Fruit fly (Drosophila melanogaster): ENCODE measurements around the gene CG4592.
A peak's percentile ranks its signal among the peaks of the same experiment; 100 is the strongest.

CG4592 gene

dm6 chr2L:9943521-9943920 is 22.1 kb downstream of the CG4592 start (continued):
- no peak for TF ChIP-seq cato (GFP tag; optimal IDR thresholded peaks at IDR 0.05; ENCODE audit: borderline replicate concordance)
- 0 out of 3 replicates have a peak, but pooled peaks have one; percentile 14 for TF ChIP-seq CG11093 (GFP tag; IDR thresholded peaks at IDR 0.05)
- TF ChIP-seq CG34376 (GFP tag; optimal IDR thresholded peaks at IDR 0.05), result peak; percentile 84
- no peak for TF ChIP-seq disco-r (GFP tag; optimal IDR thresholded peaks at IDR 0.05)
- no peak for TF ChIP-seq CG4854 (GFP tag; optimal IDR thresholded peaks at IDR 0.05)
- TF ChIP-seq ftz-f1 (GFP tag; optimal IDR thresholded peaks at IDR 0.05), result peak; percentile 39
- no peak for TF ChIP-seq CG2129 (GFP tag; IDR thresholded peaks at IDR 0.05; ENCODE audit: partially characterized antibody)
- no peak for TF ChIP-seq CG7271 (tag; optimal IDR thresholded peaks at IDR 0.05)
- TF ChIP-seq trem (tag; optimal IDR thresholded peaks at IDR 0.05), result no peak
- TF ChIP-seq bcd (GFP tag; optimal IDR thresholded peaks at IDR 0.05), result no peak
- no peak for TF ChIP-seq crc (GFP tag; optimal IDR thresholded peaks at IDR 0.05)
- TF ChIP-seq CG16779 (GFP tag; IDR thresholded peaks at IDR 0.05), result no peak
- TF ChIP-seq CG2889 (GFP tag; IDR thresholded peaks at IDR 0.05), result no peak
- no peak for TF ChIP-seq CG15011 (GFP tag; optimal IDR thresholded peaks at IDR 0.05)
- no peak for TF ChIP-seq sqz (GFP tag; optimal IDR thresholded peaks at IDR 0.05)
- TF ChIP-seq CG30020 (tag; optimal IDR thresholded peaks at IDR 0.05), result no peak
- no peak for TF ChIP-seq CG6689 (GFP tag; IDR thresholded peaks at IDR 0.05)
- TF ChIP-seq CG13424 (tag; optimal IDR thresholded peaks at IDR 0.05), result no peak
- TF ChIP-seq danr (GFP tag; IDR thresholded peaks at IDR 0.05), result no peak
- TF ChIP-seq HLH4C (GFP tag; IDR thresholded peaks at IDR 0.05; ENCODE audit: partially characterized antibody), result no peak
- TF ChIP-seq Dll (GFP tag; IDR thresholded peaks at IDR 0.05; ENCODE audit: partially characterized antibody), result no peak
- TF ChIP-seq Bgb (GFP tag; IDR thresholded peaks at IDR 0.05; ENCODE audit: partially characterized antibody), result no peak
- TF ChIP-seq E2f1 (GFP tag; IDR thresholded peaks at IDR 0.05), result no peak
- no peak for TF ChIP-seq fru (optimal IDR thresholded peaks at IDR 0.05)
- no peak for TF ChIP-seq Nf-YC (tag; optimal IDR thresholded peaks at IDR 0.05)
- TF ChIP-seq bab2 (GFP tag; optimal IDR thresholded peaks at IDR 0.05), result no peak
- no peak for TF ChIP-seq dpn (GFP tag; optimal IDR thresholded peaks at IDR 0.05)
- no peak for TF ChIP-seq usp (GFP tag; optimal IDR thresholded peaks at IDR 0.05)
- no peak for TF ChIP-seq Dfd (GFP tag; optimal IDR thresholded peaks at IDR 0.05)
- no peak for TF ChIP-seq CG4328 (GFP tag; optimal IDR thresholded peaks at IDR 0.05)
- peak; percentile 15 for TF ChIP-seq grau (tag; optimal IDR thresholded peaks at IDR 0.05)
- TF ChIP-seq Sry-δ (GFP tag; optimal IDR thresholded peaks at IDR 0.05), result no peak
- no peak for TF ChIP-seq fd96Cb (tag; optimal IDR thresholded peaks at IDR 0.05)
- no peak for TF ChIP-seq CG13624 (GFP tag; optimal IDR thresholded peaks at IDR 0.05)
- TF ChIP-seq CG1647 (GFP tag; optimal IDR thresholded peaks at IDR 0.05), result no peak
- no peak for TF ChIP-seq so (GFP tag; IDR thresholded peaks at IDR 0.05)
- TF ChIP-seq Hand (GFP tag; optimal IDR thresholded peaks at IDR 0.05), result no peak
- peak; percentile 75 for TF ChIP-seq sug (tag; optimal IDR thresholded peaks at IDR 0.05)
- peak; percentile 15 for TF ChIP-seq CG15514 (GFP tag; optimal IDR thresholded peaks at IDR 0.05)
- TF ChIP-seq Poxn (GFP tag; IDR thresholded peaks at IDR 0.05), result no peak
- TF ChIP-seq Hr78 (GFP tag; optimal IDR thresholded peaks at IDR 0.05), result no peak
- TF ChIP-seq lov (optimal IDR thresholded peaks at IDR 0.05), result no peak
- no peak for TF ChIP-seq lov (GFP tag; IDR thresholded peaks at IDR 0.05)
- no peak for TF ChIP-seq CG16863 (GFP tag; optimal IDR thresholded peaks at IDR 0.05)
- TF ChIP-seq CG14014 (GFP tag; IDR thresholded peaks at IDR 0.05), result no peak
- TF ChIP-seq CG17359 (tag; optimal IDR thresholded peaks at IDR 0.05), result no peak
- no peak for TF ChIP-seq Vsx1 (GFP tag; optimal IDR thresholded peaks at IDR 0.05)
- peak; percentile 65 for TF ChIP-seq caup (GFP tag; optimal IDR thresholded peaks at IDR 0.05; ENCODE audit: severe bottlenecking)
- TF ChIP-seq CG4820 (GFP tag; optimal IDR thresholded peaks at IDR 0.05), result no peak
- no peak for TF ChIP-seq CG7357 (GFP tag; IDR thresholded peaks at IDR 0.05)
- TF ChIP-seq luna (GFP tag; optimal IDR thresholded peaks at IDR 0.05), result no peak
- no peak for TF ChIP-seq dmrt99B (tag; optimal IDR thresholded peaks at IDR 0.05)
